Fruit fly (Drosophila melanogaster): ENCODE measurements around the gene CG7213.
A peak's percentile ranks its signal among the peaks of the same experiment; 100 is the strongest.
"Not testable (repeated sequence)": the region's sequence is repeated elsewhere in the genome, so short reads cannot be mapped to it uniquely, and the experiment has no call there.

Gene CG7213

dm6 chr3L:8240932-8241331 is 531 bp upstream of the CG7213 start:
- TF ChIP-seq CG32121 (GFP tag; IDR thresholded peaks at IDR 0.05) (0 out of 2 replicates have a peak, but pooled peaks have one; percentile 39), CG12605 (GFP tag; IDR thresholded peaks at IDR 0.05) (0 out of 2 replicates have a peak, but pooled peaks have one; percentile 45), Ets98B (GFP tag; IDR thresholded peaks at IDR 0.05) (0 out of 2 replicates have a peak, but pooled peaks have one; percentile 18), CG17806 (tag; optimal IDR thresholded peaks at IDR 0.05) (no peak)

dm6 chr3L:8238347-8238746 is 2.1 kb downstream of the CG7213 start, which contains the start of gene Dscam4:
TSS of gene Dscam4 (plus strand) at chr3L:8238647.
- not testable (repeated sequence) for TF ChIP-seq CG15710 (tag; optimal IDR thresholded peaks at IDR 0.05); CG12605 (GFP tag; IDR thresholded peaks at IDR 0.05); Snoo (tag; optimal IDR thresholded peaks at IDR 0.05)

dm6 chr3L:8228924-8229323 is 11.5 kb downstream of the CG7213 start, which contains the start of gene eIF4E3:
TSS of gene eIF4E3 (plus strand) at chr3L:8229224.
- TF ChIP-seq rn (GFP tag; IDR thresholded peaks at IDR 0.05) (no peak), CG34367 (tag; optimal IDR thresholded peaks at IDR 0.05) (no peak), Snoo (tag; optimal IDR thresholded peaks at IDR 0.05) (no peak), CG4496 (GFP tag; IDR thresholded peaks at IDR 0.05) (no peak), Ets98B (GFP tag; IDR thresholded peaks at IDR 0.05) (no peak), fd96Ca (GFP tag; IDR thresholded peaks at IDR 0.05) (no peak), D1 (tag; optimal IDR thresholded peaks at IDR 0.05) (no peak), CG13204 (GFP tag; optimal IDR thresholded peaks at IDR 0.05) (no peak), CG8159 (tag; optimal IDR thresholded peaks at IDR 0.05) (no peak), CG10348 (GFP tag; IDR thresholded peaks at IDR 0.05) (no peak), CG12605 (GFP tag; IDR thresholded peaks at IDR 0.05) (no peak), CG32121 (GFP tag; IDR thresholded peaks at IDR 0.05) (no peak), CG9948 (tag; optimal IDR thresholded peaks at IDR 0.05) (no peak), CG8301 (tag; optimal IDR thresholded peaks at IDR 0.05) (no peak), EcR (GFP tag; optimal IDR thresholded peaks at IDR 0.05) (no peak), gl (tag; optimal IDR thresholded peaks at IDR 0.05) (no peak), Pif1A (GFP tag; optimal IDR thresholded peaks at IDR 0.05) (no peak), CG17806 (tag; optimal IDR thresholded peaks at IDR 0.05) (no peak)

- no peak for TF ChIP-seq Snoo (tag; optimal IDR thresholded peaks at IDR 0.05)
- TF ChIP-seq CG10348 (GFP tag; IDR thresholded peaks at IDR 0.05): no peak
- no peak for TF ChIP-seq CG13204 (GFP tag; optimal IDR thresholded peaks at IDR 0.05)
- TF ChIP-seq CG12605 (GFP tag; IDR thresholded peaks at IDR 0.05): no peak
- no peak for TF ChIP-seq EcR (GFP tag; optimal IDR thresholded peaks at IDR 0.05)
- no peak for TF ChIP-seq CG14655 (GFP tag; optimal IDR thresholded peaks at IDR 0.05)
- no peak for TF ChIP-seq Pif1B (GFP tag; optimal IDR thresholded peaks at IDR 0.05)
- TF ChIP-seq fd96Ca (GFP tag; IDR thresholded peaks at IDR 0.05): no peak
- TF ChIP-seq CG8301 (tag; optimal IDR thresholded peaks at IDR 0.05): no peak
- no peak for TF ChIP-seq CG17806 (tag; optimal IDR thresholded peaks at IDR 0.05)
- TF ChIP-seq CG32121 (GFP tag; IDR thresholded peaks at IDR 0.05): no peak
- no peak for TF ChIP-seq CG4496 (GFP tag; IDR thresholded peaks at IDR 0.05)
- no peak for TF ChIP-seq CG34367 (tag; optimal IDR thresholded peaks at IDR 0.05)
- TF ChIP-seq CG15710 (tag; optimal IDR thresholded peaks at IDR 0.05): no peak
- TF ChIP-seq Ets98B (GFP tag; IDR thresholded peaks at IDR 0.05): no peak
- no peak for TF ChIP-seq rn (GFP tag; IDR thresholded peaks at IDR 0.05)
- no peak for TF ChIP-seq gl (tag; optimal IDR thresholded peaks at IDR 0.05)
- TF ChIP-seq CG9948 (tag; optimal IDR thresholded peaks at IDR 0.05): no peak
Measured at dm6 chr3L:8221835-8222234, 18.6 kb downstream of the CG7213 start, which contains the start of gene CG13678. TSS of gene CG13678 (plus strand) at chr3L:8222141.

- TF ChIP-seq CG13204 (GFP tag; optimal IDR thresholded peaks at IDR 0.05) (no peak), D1 (tag; optimal IDR thresholded peaks at IDR 0.05) (no peak), CG34367 (tag; optimal IDR thresholded peaks at IDR 0.05) (no peak)
Measured at dm6 chr3L:8219687-8220086, 20.7 kb downstream of the CG7213 start.

dm6 chr3L:8218883-8219282 is 21.5 kb downstream of the CG7213 start, which contains the start of gene CG13674:
TSS of gene CG13674 (minus strand) at chr3L:8218983.
- TF ChIP-seq CG9948 (tag; optimal IDR thresholded peaks at IDR 0.05) (no peak), CG15710 (tag; optimal IDR thresholded peaks at IDR 0.05) (no peak), CG8159 (tag; optimal IDR thresholded peaks at IDR 0.05) (no peak), CG8301 (tag; optimal IDR thresholded peaks at IDR 0.05) (no peak), rn (GFP tag; IDR thresholded peaks at IDR 0.05) (no peak), CG4496 (GFP tag; IDR thresholded peaks at IDR 0.05) (no peak), CG14655 (GFP tag; optimal IDR thresholded peaks at IDR 0.05) (no peak), EcR (GFP tag; optimal IDR thresholded peaks at IDR 0.05) (no peak), D1 (tag; optimal IDR thresholded peaks at IDR 0.05) (no peak), CG10348 (GFP tag; IDR thresholded peaks at IDR 0.05) (no peak), CG13204 (GFP tag; optimal IDR thresholded peaks at IDR 0.05) (no peak)

- TF ChIP-seq CG12605 (GFP tag; IDR thresholded peaks at IDR 0.05): no peak
- TF ChIP-seq CG8159 (tag; optimal IDR thresholded peaks at IDR 0.05): no peak
Measured at dm6 chr3L:8214980-8215379, 25.4 kb downstream of the CG7213 start, which contains the start of gene CG8012. TSS of gene CG8012 (plus strand) at chr3L:8215280.
